Fruit fly (Drosophila melanogaster) ovary, adult (tissue): ENCODE measurements around the gene CG16972.

ENCODE experiments used
- CG17801 ChIP-seq: fragments of 200-800 bp; optimal IDR thresholded peaks from 2 replicates; lab custom pipeline; 2019; ENCODE audit warnings: missing biosample characterization, mild to moderate bottlenecking, missing genetic modification characterization, moderate library complexity; ENCODE audit not compliant: partially characterized antibody

The CG16972 gene

dm6 chr2L:13202960-13203436 lies at the start of gene CG16972:
Gene CG16972, minus strand, starts transcription at chr2L:13203295.
- TF ChIP-seq CG17801 (GFP tag; lab: Kevin White, UChicago): peak; percentile 12

DNA sequence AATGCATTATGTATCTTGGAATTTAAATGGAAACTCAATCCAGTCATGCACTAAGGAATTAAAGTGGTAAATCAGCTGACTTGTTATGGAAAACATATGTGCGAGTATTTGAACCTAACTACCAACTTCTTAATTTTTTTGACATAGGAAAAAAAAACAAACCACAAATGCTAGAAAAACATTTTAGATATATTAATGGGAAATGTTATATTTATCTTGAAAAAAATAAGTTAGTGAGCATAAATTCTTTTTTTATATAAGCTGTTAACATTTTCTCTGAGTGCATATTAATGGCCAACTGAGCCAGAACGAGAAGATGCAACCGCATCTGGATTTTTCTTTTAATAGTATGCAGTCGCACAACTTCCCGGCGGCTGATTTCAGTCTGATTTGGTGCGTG lies 48.1 kb upstream of the CG16972 start:
- TF ChIP-seq CG17801 (GFP tag; lab: Kevin White, UChicago): no peak

DNA sequence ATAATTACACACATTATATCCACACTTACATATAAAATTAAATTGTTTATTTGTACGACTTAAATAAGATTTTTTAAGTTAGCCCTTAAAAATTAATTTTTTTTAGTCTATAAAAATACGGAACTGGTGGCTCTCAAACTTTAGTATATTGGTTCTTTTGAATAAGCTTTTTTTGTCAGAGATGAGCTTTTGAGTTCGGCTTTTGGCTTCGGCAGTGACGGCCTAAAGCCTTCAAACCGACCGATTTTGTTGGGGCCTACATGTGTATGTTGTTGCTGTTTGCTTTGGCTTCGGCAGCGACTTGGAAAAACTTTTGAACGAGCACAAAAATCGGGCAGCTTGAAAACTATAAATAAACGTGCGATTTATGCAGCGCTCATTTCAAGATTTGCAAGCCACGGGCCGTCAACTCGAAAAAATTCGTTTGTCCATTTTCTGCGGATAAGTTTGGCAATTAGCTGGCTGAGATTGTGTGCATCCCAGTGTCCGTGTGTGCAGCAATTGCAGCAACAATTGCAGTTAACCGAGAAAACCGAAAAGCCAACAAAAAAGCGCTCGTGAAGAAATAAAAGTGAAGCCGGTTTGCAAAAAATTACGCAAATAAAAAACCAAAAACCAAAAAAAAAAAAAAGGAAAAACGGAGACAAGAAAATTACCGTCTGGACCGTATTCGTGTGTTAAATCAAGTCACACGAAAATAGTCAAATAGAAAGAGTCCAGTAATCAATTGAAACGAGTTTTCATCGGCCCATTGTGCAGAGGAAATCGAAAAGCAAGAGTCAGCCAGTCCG lies 43.0 kb upstream of the CG16972 start, which contains the start of gene CG16820:
CG16820 (plus strand) TSS at position 378 of the 791 bp plus-strand sequence.
- no peak for TF ChIP-seq CG17801 (GFP tag; lab: Kevin White, UChicago)

dm6 chr2L:13244759-13245308 lies 41.7 kb upstream of the CG16972 start:
- no peak for TF ChIP-seq CG17801 (GFP tag; lab: Kevin White, UChicago)

DNA sequence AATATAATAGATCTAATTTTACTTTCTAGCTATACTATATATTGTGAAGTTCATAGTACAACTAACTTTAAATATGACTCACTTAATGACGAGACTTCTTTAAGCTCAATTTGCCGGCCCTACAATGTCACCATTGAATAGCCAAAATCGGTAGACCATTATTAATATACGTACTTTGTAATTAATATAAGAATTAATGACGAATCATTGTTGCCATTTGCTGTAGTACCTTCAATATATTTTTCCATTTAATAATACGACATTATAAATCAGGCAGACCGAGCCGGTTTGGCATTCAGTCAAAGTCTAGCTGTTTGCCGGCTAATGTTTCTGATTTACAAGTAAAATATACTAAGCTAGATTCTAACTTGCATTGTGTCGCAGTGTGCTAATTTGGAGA lies 36.6 kb upstream of the CG16972 start, which contains the start of gene Jhbp13:
Jhbp13 (plus strand) TSS at position 301 of the 400 bp plus-strand sequence.
- no peak for TF ChIP-seq CG17801 (GFP tag; lab: Kevin White, UChicago)

DNA sequence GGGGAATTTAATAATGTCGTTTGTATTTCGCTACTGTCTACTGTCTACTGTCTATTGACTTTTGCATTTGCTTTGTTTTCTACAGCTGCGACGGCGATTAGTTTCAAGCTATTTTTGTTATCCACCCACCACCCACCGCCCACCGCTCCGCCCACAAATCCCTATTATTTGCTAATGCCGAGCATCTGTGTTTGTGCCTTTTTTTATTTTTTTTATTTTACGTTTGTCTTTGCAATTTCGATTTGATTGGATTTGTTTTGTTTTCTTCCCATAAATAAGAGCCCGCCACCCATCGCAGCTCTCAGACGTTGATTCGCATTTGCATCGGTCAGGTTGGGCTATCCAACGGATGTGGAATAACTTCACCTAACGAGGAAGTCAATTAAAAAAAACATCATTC lies 33.1 kb upstream of the CG16972 start, which contains the start of gene Jhbp14:
Jhbp14 (plus strand) TSS at position 301 of the 400 bp plus-strand sequence.
- no peak for TF ChIP-seq CG17801 (GFP tag; lab: Kevin White, UChicago)

- TF ChIP-seq CG17801 (GFP tag; lab: Kevin White, UChicago): no peak
Observed at dm6 chr2L:13234610-13235489, 31.8 kb upstream of the CG16972 start, which contains the start of gene Mabi. Gene Mabi, minus strand, starts transcription at chr2L:13234660.

DNA sequence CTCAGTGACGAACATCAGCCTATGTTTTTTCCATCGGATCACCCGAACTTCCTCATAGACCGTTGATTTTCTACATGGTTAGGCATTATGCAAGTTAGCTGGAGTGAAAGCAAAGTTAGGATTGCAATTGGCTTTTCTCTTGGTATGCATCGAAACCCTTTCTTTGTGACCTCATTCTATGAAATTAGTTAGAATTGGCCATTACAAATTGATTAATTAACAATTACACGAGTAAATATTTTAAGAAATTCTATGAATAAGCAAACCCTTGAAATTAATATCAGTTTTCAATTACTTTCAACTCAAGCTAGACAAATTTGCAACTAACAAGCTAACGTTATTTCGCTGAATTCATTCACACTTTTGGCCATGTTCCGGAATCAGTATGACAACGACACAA lies 28.6 kb upstream of the CG16972 start, which contains the start of gene Prosalpha6T:
Prosalpha6T (plus strand) TSS at position 301 of the 400 bp plus-strand sequence.
- TF ChIP-seq CG17801 (GFP tag; lab: Kevin White, UChicago): no peak

DNA sequence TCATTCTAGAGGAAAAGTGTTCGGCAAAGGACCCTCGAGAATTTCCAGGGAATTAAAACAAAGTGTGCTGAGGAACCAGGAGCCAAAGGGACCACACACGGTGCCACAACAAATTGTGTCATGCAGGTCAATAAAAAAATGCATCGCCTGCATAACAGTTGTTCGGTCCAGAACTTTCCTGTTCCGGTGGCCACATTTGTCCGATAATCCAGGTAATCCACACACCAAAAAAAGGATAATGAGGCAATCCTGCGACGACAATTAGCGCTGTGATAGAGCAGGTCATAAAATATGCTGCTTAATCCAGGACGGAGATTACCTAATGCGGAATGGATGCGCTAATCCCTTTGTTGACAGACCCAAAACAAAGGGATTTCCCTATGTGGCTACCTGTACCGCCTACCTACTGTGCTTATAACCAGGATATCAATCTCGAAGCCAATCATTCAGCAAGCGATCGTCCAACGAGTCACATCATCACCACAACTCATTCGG lies 26.3 kb upstream of the CG16972 start, which contains the start of gene CG16815:
CG16815 (plus strand) TSS at position 445 of the 495 bp plus-strand sequence.
- no peak for TF ChIP-seq CG17801 (GFP tag; lab: Kevin White, UChicago)

DNA sequence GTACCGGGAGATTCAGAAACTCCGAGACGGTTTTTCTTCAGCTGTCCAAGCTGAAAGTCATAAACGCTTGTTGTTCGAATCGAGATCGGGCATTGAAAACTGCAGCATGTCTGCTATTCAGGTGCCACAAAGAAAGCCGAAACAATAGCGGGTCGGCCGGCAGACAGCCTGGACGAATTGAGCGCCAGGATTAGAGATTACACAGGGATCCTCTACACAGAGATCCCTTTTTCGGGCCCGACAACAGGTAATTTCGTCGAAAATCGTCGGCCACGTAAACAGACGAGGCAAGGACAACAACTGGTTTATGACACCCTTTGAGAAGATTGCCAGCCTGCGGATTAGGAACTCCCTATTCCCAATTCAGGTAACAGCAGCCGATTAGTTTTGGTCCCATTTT lies 24.1 kb upstream of the CG16972 start, which contains the start of gene CG16813:
CG16813 (plus strand) TSS at position 288 of the 400 bp plus-strand sequence.
- no peak for TF ChIP-seq CG17801 (GFP tag; lab: Kevin White, UChicago)

dm6 chr2L:13225225-13225840 lies 22.2 kb upstream of the CG16972 start, which contains the start of gene CG15480:
Gene CG15480, minus strand, starts transcription at chr2L:13225275.
- no peak for TF ChIP-seq CG17801 (GFP tag; lab: Kevin White, UChicago)

- TF ChIP-seq CG17801 (GFP tag; lab: Kevin White, UChicago): peak; percentile 71
Observed at dm6 chr2L:13222225-13222648, 19.1 kb upstream of the CG16972 start, which contains the start of the genes Ski6 and CG16812. Gene Ski6, minus strand, starts transcription at chr2L:13222429. Gene CG16812, plus strand, starts transcription at chr2L:13222587.

DNA sequence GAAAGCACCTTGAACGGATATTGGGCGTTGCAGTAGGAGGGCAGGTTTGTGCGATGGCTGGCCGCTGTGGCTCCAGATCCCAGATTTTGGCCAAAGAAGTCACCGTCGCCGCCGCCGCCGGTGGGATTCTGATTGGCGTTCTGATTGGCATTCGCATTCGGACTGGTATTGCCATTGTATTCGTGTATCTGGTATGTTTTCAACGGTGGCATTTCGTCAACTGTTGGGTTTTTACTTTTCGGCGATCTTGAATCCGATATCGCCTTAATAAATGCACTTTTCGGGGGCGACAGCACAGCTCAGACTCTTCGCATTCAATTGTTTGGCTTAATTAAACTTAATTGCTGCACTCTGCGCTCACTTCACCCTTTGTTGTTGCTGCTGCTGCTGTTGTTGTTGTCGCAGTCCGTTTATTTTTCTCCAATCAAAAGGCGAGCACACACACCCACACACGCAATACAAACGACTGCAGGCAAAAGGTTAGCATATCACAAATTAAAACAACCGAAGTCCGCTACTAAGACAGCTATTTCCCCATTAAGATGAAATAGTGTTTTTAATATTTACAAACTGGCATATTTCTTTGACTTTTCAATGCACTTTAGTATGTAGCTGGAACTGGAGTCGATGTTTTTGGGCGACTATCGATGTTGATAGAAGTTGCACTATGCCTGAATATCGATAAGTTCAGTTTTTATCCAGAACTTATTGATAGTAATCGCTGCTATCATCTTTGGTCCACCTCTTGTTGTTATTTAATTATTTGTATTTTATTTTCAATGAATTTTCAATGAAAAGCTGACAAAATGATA lies 16.4 kb upstream of the CG16972 start, which contains the start of the genes CG9426 and mRF1:
CG9426 (minus strand) TSS at position 643 of the 812 bp plus-strand sequence.
mRF1 (plus strand) TSS at position 699 of the 812 bp plus-strand sequence.
- peak; percentile 29 for TF ChIP-seq CG17801 (GFP tag; lab: Kevin White, UChicago)
